Fruit fly (Drosophila melanogaster) whole organism, embryonic: ENCODE results near the gene Mccc1.

Source experiments
- Asciz ChIP-seq: fragments of 200-800 bp; sonication (Bioruptor generic); optimal IDR thresholded peaks from 2 replicates; lab custom pipeline; 2017; ENCODE audit warnings: missing biosample characterization, mild to moderate bottlenecking, missing genetic modification characterization, missing genetic modification reagents
- Atf6 ChIP-seq: fragments of 200-800 bp; sonication (Bioruptor generic); IDR thresholded peaks from 2 replicates; pipeline ENCODE4 v1.3.6; 2022; ENCODE audit warnings: missing biosample characterization, missing genetic modification characterization
- CG10959 ChIP-seq: fragments of 200-800 bp; sonication (Bioruptor generic); IDR thresholded peaks from 2 replicates; pipeline ENCODE4 v1.3.6; 2022; ENCODE audit warnings: missing biosample characterization, missing genetic modification characterization
- CG11504 ChIP-seq: fragments of 200-800 bp; sonication (Bioruptor generic); optimal IDR thresholded peaks from 3 replicates; lab custom pipeline; 2019; ENCODE audit warnings: missing biosample characterization, mild to moderate bottlenecking, missing genetic modification characterization, moderate library complexity
- CG12236 ChIP-seq: fragments of 200-800 bp; sonication (Bioruptor generic); optimal IDR thresholded peaks from 2 replicates; lab custom pipeline; 2016; ENCODE audit warnings: missing biosample characterization, missing genetic modification characterization
- CG13296 ChIP-seq: fragments of 200-800 bp; sonication (Bioruptor generic); optimal IDR thresholded peaks from 3 replicates; lab custom pipeline; 2018; ENCODE audit warnings: missing biosample characterization, mild to moderate bottlenecking, missing genetic modification characterization
- CG15479 ChIP-seq: fragments of 200-800 bp; sonication (Bioruptor generic); optimal IDR thresholded peaks from 3 replicates; lab custom pipeline; 2019; ENCODE audit warnings: missing biosample characterization, mild to moderate bottlenecking, missing genetic modification characterization, moderate library complexity
- CG1647 ChIP-seq: fragments of 200-800 bp; sonication (Bioruptor generic); optimal IDR thresholded peaks from 3 replicates; lab custom pipeline; 2016; ENCODE audit warnings: missing biosample characterization, missing genetic modification characterization
- CG17186 ChIP-seq: fragments of 200-800 bp; sonication (Bioruptor generic); optimal IDR thresholded peaks from 3 replicates; lab custom pipeline; 2017; ENCODE audit warnings: missing biosample characterization, missing genetic modification reagents, missing genetic modification characterization
- CG17361 ChIP-seq: fragments of 200-800 bp; sonication (Bioruptor generic); IDR thresholded peaks from 3 replicates; pipeline ENCODE4 v1.3.6; 2022; ENCODE audit warnings: missing biosample characterization, missing genetic modification characterization
- CG18011 ChIP-seq: fragments of 200-800 bp; sonication (Bioruptor generic); optimal IDR thresholded peaks from 2 replicates; lab custom pipeline; 2017; ENCODE audit warnings: missing biosample characterization, missing genetic modification characterization, mild to moderate bottlenecking, moderate library complexity, missing genotype
- CG30431 ChIP-seq: fragments of 200-800 bp; sonication (Bioruptor generic); optimal IDR thresholded peaks from 2 replicates; lab custom pipeline; 2017; ENCODE audit warnings: missing biosample characterization, missing genetic modification characterization
- CG31224 ChIP-seq: fragments of 200-800 bp; sonication (Bioruptor generic); IDR thresholded peaks from 2 replicates; pipeline ENCODE4 v1.3.6; 2022; ENCODE audit warnings: missing biosample characterization, missing genetic modification characterization
- CG3726 ChIP-seq: fragments of 200-800 bp; sonication (Bioruptor generic); IDR thresholded peaks from 3 replicates; pipeline ENCODE4, ENCODE4 v1.3.6; 2022; ENCODE audit warnings: missing biosample characterization, missing genetic modification characterization
- CG3838 ChIP-seq: fragments of 200-800 bp; sonication (Bioruptor generic); optimal IDR thresholded peaks from 3 replicates; lab custom pipeline; 2016; ENCODE audit warnings: missing biosample characterization, missing genetic modification characterization
- CG3995 ChIP-seq: fragments of 200-800 bp; sonication (Bioruptor generic); optimal IDR thresholded peaks from 3 replicates; lab custom pipeline; 2016; ENCODE audit warnings: missing biosample characterization, missing genetic modification characterization
- CG4730 ChIP-seq: fragments of 200-800 bp; sonication (Bioruptor generic); IDR thresholded peaks from 2 replicates; pipeline ENCODE4 v1.3.6; 2022; ENCODE audit warnings: missing biosample characterization, missing genetic modification characterization
- CG6765 ChIP-seq: fragments of 200-800 bp; sonication (Bioruptor generic); optimal IDR thresholded peaks from 3 replicates; lab custom pipeline; 2017; ENCODE audit warnings: missing biosample characterization, mild to moderate bottlenecking, missing genetic modification characterization
- CG6854 ChIP-seq: fragments of 200-800 bp; sonication (Bioruptor generic); optimal IDR thresholded peaks from 3 replicates; lab custom pipeline; 2017; ENCODE audit warnings: missing biosample characterization, mild to moderate bottlenecking, missing genetic modification characterization
- CG7963 ChIP-seq: fragments of 200-800 bp; sonication (Bioruptor generic); IDR thresholded peaks from 3 replicates; pipeline ENCODE4 v1.3.6; 2022; ENCODE audit warnings: missing biosample characterization, missing genetic modification characterization; ENCODE audit not compliant: partially characterized antibody
- CG8290 ChIP-seq, 3 experiments: fragments of 200-800 bp; sonication (Bioruptor generic); optimal IDR thresholded peaks; 2 replicates each; lab custom pipeline; 2016 to 2019; ENCODE audit warnings: missing biosample characterization in 3 of 3, missing genetic modification characterization in 3 of 3, mild to moderate bottlenecking in 2 of 3, moderate library complexity in 1 of 3
- CG8478 ChIP-seq: fragments of >200 bp; optimal IDR thresholded peaks from 2 replicates; lab custom pipeline; 2018
- CG9437 ChIP-seq: fragments of 200-800 bp; sonication (Bioruptor generic); optimal IDR thresholded peaks from 2 replicates; lab custom pipeline; 2018; ENCODE audit warnings: missing biosample characterization, mild to moderate bottlenecking, missing genetic modification characterization
- CHES-1-like ChIP-seq: fragments of 200-800 bp; sonication (Bioruptor generic); optimal IDR thresholded peaks from 2 replicates; lab custom pipeline; 2016; ENCODE audit warnings: missing biosample characterization, missing genetic modification characterization
- CTCF ChIP-seq: fragments of 200-800 bp; sonication (Bioruptor generic); optimal IDR thresholded peaks from 2 replicates; lab custom pipeline; 2017; ENCODE audit warnings: missing biosample characterization, mild to moderate bottlenecking, missing genetic modification characterization, moderate library complexity
- Chrac-16 ChIP-seq: fragments of 200-800 bp; sonication (Bioruptor generic); optimal IDR thresholded peaks from 3 replicates; lab custom pipeline; 2016; ENCODE audit warnings: missing biosample characterization, missing genetic modification characterization
- Doc2 ChIP-seq: fragments of 200-800 bp; sonication (Bioruptor generic); IDR thresholded peaks from 2 replicates; pipeline ENCODE4 v1.3.6; 2022; ENCODE audit warnings: missing biosample characterization, missing genetic modification characterization
- Doc3 ChIP-seq: fragments of 200-800 bp; sonication (Bioruptor generic); IDR thresholded peaks from 3 replicates; pipeline ENCODE4 v1.3.6; 2022; ENCODE audit warnings: missing biosample characterization, missing genetic modification characterization; ENCODE audit not compliant: partially characterized antibody
- Drgx ChIP-seq: fragments of 200-800 bp; sonication (Bioruptor generic); IDR thresholded peaks from 2 replicates; pipeline ENCODE4 v1.3.6; 2022; ENCODE audit warnings: missing biosample characterization, missing genetic modification characterization
- Fer2 ChIP-seq: fragments of 200-800 bp; sonication (Bioruptor generic); optimal IDR thresholded peaks from 2 replicates; lab custom pipeline; 2018; ENCODE audit warnings: missing biosample characterization, mild to moderate bottlenecking, missing genetic modification characterization, moderate library complexity
- Hr51 ChIP-seq, 2 experiments: fragments of 200-800 bp; sonication (Bioruptor generic); optimal IDR thresholded peaks; 2 replicates in 1 of 2; 3 replicates in 1 of 2; lab custom pipeline; 2016 to 2018; ENCODE audit warnings: missing biosample characterization in 2 of 2, missing genetic modification characterization in 2 of 2, mild to moderate bottlenecking in 1 of 2, moderate library complexity in 1 of 2
- MESR4 ChIP-seq: fragments of 200-800 bp; sonication (Bioruptor generic); optimal IDR thresholded peaks from 2 replicates; lab custom pipeline; 2018; ENCODE audit warnings: missing biosample characterization, mild to moderate bottlenecking, missing genetic modification characterization, moderate library complexity
- Myb ChIP-seq: fragments of 200-800 bp; sonication (Bioruptor generic); optimal IDR thresholded peaks from 2 replicates; lab custom pipeline; 2016; ENCODE audit warnings: missing biosample characterization, missing genetic modification characterization
- NC2α ChIP-seq: fragments of 200-800 bp; sonication (Bioruptor generic); optimal IDR thresholded peaks from 2 replicates; lab custom pipeline; 2016; ENCODE audit warnings: missing biosample characterization, missing genetic modification characterization
- Oaz ChIP-seq: fragments of 200-800 bp; sonication (Bioruptor generic); IDR thresholded peaks from 2 replicates; pipeline ENCODE4 v1.3.6; 2022; ENCODE audit warnings: missing biosample characterization, missing genetic modification characterization
- cg ChIP-seq: fragments of 200-800 bp; sonication (Bioruptor generic); optimal IDR thresholded peaks from 3 replicates; lab custom pipeline; 2019; ENCODE audit warnings: missing biosample characterization, mild to moderate bottlenecking, missing genetic modification characterization, moderate library complexity
- chm ChIP-seq: fragments of 200-800 bp; sonication (Bioruptor generic); IDR thresholded peaks from 2 replicates; pipeline ENCODE4 v1.3.6; 2022; ENCODE audit warnings: missing biosample characterization, missing genetic modification characterization
- croc ChIP-seq: fragments of 200-800 bp; sonication (Bioruptor generic); conservative IDR thresholded peaks from 3 replicates; pipeline ENCODE4 v1.3.6; 2022; ENCODE audit warnings: missing biosample characterization, missing genetic modification characterization
- crol ChIP-seq: fragments of 200-800 bp; sonication (Bioruptor generic); IDR thresholded peaks from 2 replicates; pipeline ENCODE4 v1.3.6; 2022; ENCODE audit warnings: missing biosample characterization, missing genetic modification characterization
- dati ChIP-seq: fragments of 200-800 bp; sonication (Bioruptor generic); IDR thresholded peaks from 2 replicates; pipeline ENCODE4 v1.3.6; 2022; ENCODE audit warnings: missing biosample characterization, missing genetic modification characterization
- disco-r ChIP-seq: fragments of 200-800 bp; sonication (Bioruptor generic); optimal IDR thresholded peaks from 2 replicates; lab custom pipeline; 2016; ENCODE audit warnings: missing biosample characterization, missing genetic modification characterization
- dmrt99B ChIP-seq: fragments of 200-800 bp; sonication (Bioruptor generic); optimal IDR thresholded peaks from 2 replicates; lab custom pipeline; 2018; ENCODE audit warnings: missing biosample characterization, mild to moderate bottlenecking, missing genetic modification characterization, moderate library complexity
- dpn ChIP-seq, 2 experiments: fragments of 200-800 bp; sonication (Bioruptor generic); optimal IDR thresholded peaks; 3 replicates each; lab custom pipeline; 2016; ENCODE audit warnings: missing biosample characterization in 2 of 2, missing genetic modification characterization in 2 of 2
- emc ChIP-seq: fragments of 200-800 bp; sonication (Bioruptor generic); optimal IDR thresholded peaks from 2 replicates; lab custom pipeline; 2016; ENCODE audit warnings: missing biosample characterization, missing genetic modification characterization
- ems ChIP-seq: fragments of 200-800 bp; sonication (Bioruptor generic); optimal IDR thresholded peaks from 3 replicates; lab custom pipeline; 2016; ENCODE audit warnings: missing biosample characterization, missing genetic modification characterization
- ftz-f1 ChIP-seq: fragments of 200-800 bp; sonication (Bioruptor generic); optimal IDR thresholded peaks from 2 replicates; lab custom pipeline; 2016; ENCODE audit warnings: missing biosample characterization, missing genetic modification characterization
- lov ChIP-seq, 2 experiments: fragments of 200-800 bp in 1 of 2; fragments of >200 bp in 1 of 2; sonication (Bioruptor generic) in 1 of 2; IDR thresholded peaks in 1 of 2; optimal IDR thresholded peaks in 1 of 2; 2 replicates in 1 of 2; 3 replicates in 1 of 2; pipeline versions ENCODE4 v1.3.6 to Lab custom; 2017 to 2022; ENCODE audit warnings: missing biosample characterization in 1 of 2, missing genetic modification characterization in 1 of 2
- phol ChIP-seq: fragments of 200-800 bp; sonication (Bioruptor generic); optimal IDR thresholded peaks from 3 replicates; lab custom pipeline; 2018; ENCODE audit warnings: missing biosample characterization, mild to moderate bottlenecking, missing genetic modification characterization, moderate library complexity
- prd ChIP-seq, 3 experiments: fragments of >200 bp in 2 of 3; fragments of 200-800 bp in 1 of 3; sonication (Bioruptor generic) in 1 of 3; optimal IDR thresholded peaks in 2 of 3; IDR thresholded peaks in 1 of 3; 2 replicates in 2 of 3; 3 replicates in 1 of 3; pipeline versions ENCODE4 v1.3.6 to Lab custom; 2017 to 2022; ENCODE audit warnings: missing biosample characterization in 1 of 3, missing genetic modification characterization in 1 of 3
- schlank ChIP-seq: fragments of 200-800 bp; sonication (Bioruptor generic); optimal IDR thresholded peaks from 2 replicates; lab custom pipeline; 2018; ENCODE audit warnings: missing biosample characterization, mild to moderate bottlenecking, missing genetic modification characterization
- sima ChIP-seq: fragments of 200-800 bp; sonication (Bioruptor generic); optimal IDR thresholded peaks from 2 replicates; lab custom pipeline; 2016; ENCODE audit warnings: missing biosample characterization, missing genetic modification characterization

The Mccc1 gene

DNA sequence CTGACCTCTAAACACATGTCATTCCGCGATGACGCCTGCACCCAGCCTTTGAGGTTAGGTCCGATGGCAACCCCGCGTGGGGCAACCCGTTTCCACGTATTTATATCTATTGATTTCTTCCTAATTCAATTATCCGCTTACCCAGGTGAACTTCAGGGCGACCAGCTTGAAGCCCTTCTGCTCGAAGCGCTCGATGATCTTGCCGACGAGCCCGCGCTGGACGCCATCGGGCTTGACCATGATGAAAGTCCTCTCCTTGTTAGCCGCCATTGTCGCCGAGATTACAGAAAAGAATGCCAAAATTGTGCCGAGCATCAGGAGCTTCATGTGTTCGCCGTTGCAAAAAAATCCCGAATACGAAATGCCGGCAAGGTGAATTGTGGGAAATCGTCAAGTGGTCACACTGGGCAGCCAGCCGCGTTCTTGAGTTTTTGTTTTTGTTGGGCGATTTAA is 48.1 kb downstream of the Mccc1 start, which contains the start of gene awd (continued):
- TF ChIP-seq CG30431 (no peak), CG17186 (peak; percentile 60), CG31224 (no peak), disco-r (GFP tag; lab: Kevin White, UChicago) (no peak), emc (no peak), MESR4 (GFP tag; lab: Kevin White, UChicago) (peak; percentile 89), CG8290 (GFP tag; optimal IDR thresholded peaks at IDR 0.05; lab: Kevin White, UChicago) (no peak), CG8290 (tag; optimal IDR thresholded peaks at IDR 0.05; lab: Kevin White, UChicago) (peak in 1 of 2 experiments; percentile 40), dpn (GFP tag; optimal IDR thresholded peaks at IDR 0.05; lab: Kevin White, UChicago) (peak in 1 of 2 experiments; percentile 1), crol (GFP tag; lab: Robert Waterston, UW) (no peak), CG13296 (GFP tag; lab: Kevin White, UChicago) (no peak), CHES-1-like (GFP tag; lab: Kevin White, UChicago) (peak; percentile 52), CG12236 (GFP tag; lab: Kevin White, UChicago) (no peak), phol (tag; lab: Kevin White, UChicago) (peak; percentile 56), CG3726 (GFP tag; lab: Robert Waterston, UW) (no peak), CG8478 (lab: Kevin White, UChicago) (no peak), Drgx (GFP tag; lab: Robert Waterston, UW) (no peak), Doc2 (GFP tag; lab: Robert Waterston, UW) (no peak), ftz-f1 (GFP tag; lab: Kevin White, UChicago) (peak; percentile 64), CG18011 (GFP tag; lab: Kevin White, UChicago) (no peak), CG17361 (GFP tag; lab: Robert Waterston, UW) (no peak), Myb (GFP tag; lab: Kevin White, UChicago) (peak; percentile 48), Hr51 (GFP tag; optimal IDR thresholded peaks at IDR 0.05; lab: Kevin White, UChicago) (no peak), CG11504 (no peak), Oaz (no peak), Asciz (GFP tag; lab: Kevin White, UChicago) (no peak), CG10959 (GFP tag; lab: Robert Waterston, UW) (no peak), ems (GFP tag; lab: Kevin White, UChicago) (no peak), CG3838 (GFP tag; lab: Kevin White, UChicago) (no peak), dati (no peak), schlank (tag; lab: Kevin White, UChicago) (no peak), CG9437 (no peak), Chrac-16 (GFP tag; lab: Kevin White, UChicago) (no peak), Doc3 (no peak), lov (optimal IDR thresholded peaks at IDR 0.05; lab: Kevin White, UChicago) (no peak), lov (GFP tag; IDR thresholded peaks at IDR 0.05; lab: Robert Waterston, UW) (peak; percentile 28; the same call in 1 of the 3 replicates), CTCF (GFP tag; lab: Kevin White, UChicago) (no peak), CG1647 (GFP tag; lab: Kevin White, UChicago) (no peak), sima (GFP tag; lab: Kevin White, UChicago) (no peak), CG7963 (GFP tag; lab: Robert Waterston, UW) (no peak), CG6854 (GFP tag; lab: Kevin White, UChicago) (no peak), NC2α (no peak), Fer2 (tag; lab: Kevin White, UChicago) (no peak), prd (optimal IDR thresholded peaks at IDR 0.05; lab: Kevin White, UChicago) (no peak), prd (GFP tag; IDR thresholded peaks at IDR 0.05; lab: Robert Waterston, UW) (no peak), CG4730 (GFP tag; lab: Robert Waterston, UW) (no peak), croc (no peak), CG6765 (GFP tag; lab: Kevin White, UChicago) (no peak), chm (GFP tag; lab: Robert Waterston, UW) (no peak), CG3995 (GFP tag; lab: Kevin White, UChicago) (peak; percentile 27), Atf6 (GFP tag; lab: Robert Waterston, UW) (no peak), cg (GFP tag; lab: Kevin White, UChicago) (no peak), CG15479 (GFP tag; lab: Kevin White, UChicago) (no peak), dmrt99B (tag; lab: Kevin White, UChicago) (no peak)
